Fruit fly (Drosophila melanogaster): Measurements from ENCODE around the gene CG6293.

The CG6293 gene

dm6 chr3R:10356563-10357363 is 45.4 kb upstream of the CG6293 start (continued):
- TF ChIP-seq dsx (GFP tag; optimal IDR thresholded peaks at IDR 0.05; ENCODE audit: poor library complexity, severe bottlenecking) (peak; percentile 95), acj6 (GFP tag; optimal IDR thresholded peaks at IDR 0.05) (peak; percentile 92), CG8119 (GFP tag; IDR thresholded peaks at IDR 0.05) (no peak), CG3032 (tag; optimal IDR thresholded peaks at IDR 0.05) (peak; percentile 89), fd59A (GFP tag; optimal IDR thresholded peaks at IDR 0.05) (peak; percentile 86), cyc (GFP tag; optimal IDR thresholded peaks at IDR 0.05) (peak; percentile 92), eg (GFP tag; IDR thresholded peaks at IDR 0.05) (no peak), CG15336 (GFP tag; IDR thresholded peaks at IDR 0.05) (no peak), CG6276 (GFP tag; optimal IDR thresholded peaks at IDR 0.05) (peak; percentile 92), Eip93F (GFP tag; optimal IDR thresholded peaks at IDR 0.05) (no peak), CG8319 (GFP tag; optimal IDR thresholded peaks at IDR 0.05) (peak; percentile 81), Smox (GFP tag; optimal IDR thresholded peaks at IDR 0.05) (peak; percentile 95), fd85E (GFP tag; optimal IDR thresholded peaks at IDR 0.05) (peak; percentile 83), salr (GFP tag; optimal IDR thresholded peaks at IDR 0.05) (peak; percentile 75 to 95), CG11902 (GFP tag; optimal IDR thresholded peaks at IDR 0.05) (peak; percentile 80), Ets21C (GFP tag; optimal IDR thresholded peaks at IDR 0.05) (peak; percentile 86), Hr39 (GFP tag; optimal IDR thresholded peaks at IDR 0.05) (peak; percentile 93), CG31627 (GFP tag; optimal IDR thresholded peaks at IDR 0.05) (peak; percentile 92), Ets96B (tag; optimal IDR thresholded peaks at IDR 0.05) (peak; percentile 89), dac (GFP tag; optimal IDR thresholded peaks at IDR 0.05) (peak; percentile 41), CG10631 (GFP tag; optimal IDR thresholded peaks at IDR 0.05) (peak; percentile 93), Sox102F (GFP tag; optimal IDR thresholded peaks at IDR 0.05) (peak; percentile 93), esn (GFP tag; optimal IDR thresholded peaks at IDR 0.05) (peak; percentile 98), CG4318 (GFP tag; optimal IDR thresholded peaks at IDR 0.05) (peak; percentile 76), pdm3 (GFP tag; optimal IDR thresholded peaks at IDR 0.05) (peak; percentile 92), CG1621 (tag; optimal IDR thresholded peaks at IDR 0.05) (peak; percentile 81), Gug (GFP tag; IDR thresholded peaks at IDR 0.05) (no peak)

dm6 chr3R:10355840-10356562 is 44.6 kb upstream of the CG6293 start:
- peak; percentile 46 for TF ChIP-seq svp (GFP tag)
- TF ChIP-seq CG10631 (GFP tag; optimal IDR thresholded peaks at IDR 0.05) = no peak

dm6 chr3R:10353932-10354703 is 42.7 kb upstream of the CG6293 start:
- TF ChIP-seq Lpt (GFP tag; optimal IDR thresholded peaks at IDR 0.05) = no peak
- peak; percentile 2 for TF ChIP-seq CG34406 (GFP tag; optimal IDR thresholded peaks at IDR 0.05)
- peak; percentile 21 for TF ChIP-seq Sox102F (GFP tag; optimal IDR thresholded peaks at IDR 0.05)
- TF ChIP-seq CG6854 (GFP tag; optimal IDR thresholded peaks at IDR 0.05) = no peak
- TF ChIP-seq Blimp-1 (GFP tag; optimal IDR thresholded peaks at IDR 0.05) = no peak
- TF ChIP-seq CG32006 (GFP tag; optimal IDR thresholded peaks at IDR 0.05) = peak; percentile 38
- no peak for TF ChIP-seq CG9139 (GFP tag; optimal IDR thresholded peaks at IDR 0.05)
- TF ChIP-seq CG10669 (GFP tag; optimal IDR thresholded peaks at IDR 0.05) = peak; percentile 36
- peak; percentile 27 for TF ChIP-seq Smox (GFP tag; optimal IDR thresholded peaks at IDR 0.05)
- peak; percentile 5 for TF ChIP-seq fd59A (GFP tag; optimal IDR thresholded peaks at IDR 0.05)
- TF ChIP-seq Eip75B (GFP tag; optimal IDR thresholded peaks at IDR 0.05) = peak; percentile 38
- peak; percentile 6 for TF ChIP-seq Sox14 (GFP tag; optimal IDR thresholded peaks at IDR 0.05)
- no peak for TF ChIP-seq CG16779 (tag; optimal IDR thresholded peaks at IDR 0.05)
- peak; percentile 41 for TF ChIP-seq CG3032 (tag; optimal IDR thresholded peaks at IDR 0.05)
- peak; percentile 37 for TF ChIP-seq OdsH (GFP tag; optimal IDR thresholded peaks at IDR 0.05)
- peak; percentile 88 for TF ChIP-seq svp (GFP tag)
- TF ChIP-seq achi (GFP tag; optimal IDR thresholded peaks at IDR 0.05) = peak; percentile 25
- peak; percentile 25 for TF ChIP-seq Hr39 (GFP tag; optimal IDR thresholded peaks at IDR 0.05)
- TF ChIP-seq CG3919 (GFP tag; optimal IDR thresholded peaks at IDR 0.05) = peak; percentile 43
- TF ChIP-seq fd85E (GFP tag; optimal IDR thresholded peaks at IDR 0.05) = no peak
- peak; percentile 5 for TF ChIP-seq Hr4 (GFP tag; optimal IDR thresholded peaks at IDR 0.05)
- no peak for TF ChIP-seq fkh (GFP tag; optimal IDR thresholded peaks at IDR 0.05)
- TF ChIP-seq esn (GFP tag; optimal IDR thresholded peaks at IDR 0.05) = peak; percentile 43
- peak; percentile 65 for TF ChIP-seq Eip78C (GFP tag)
